Worm (Caenorhabditis elegans): ENCODE measurements around the gene alh-3.

The alh-3 gene

ce11 chrIV:11070895-11071294, 48.5 kb downstream of the alh-3 start:
- TF ChIP-seq ceh-27 (GFP tag; optimal IDR thresholded peaks at IDR 0.05) (peak; percentile 5), ZK185.1 (tag; optimal IDR thresholded peaks at IDR 0.05; ENCODE audit: poor library complexity, severe bottlenecking) (peak; percentile 32)

All from whole organism, young adult.